Worm (Caenorhabditis elegans): ENCODE measurements around the gene col-171.

col-171 gene

DNA sequence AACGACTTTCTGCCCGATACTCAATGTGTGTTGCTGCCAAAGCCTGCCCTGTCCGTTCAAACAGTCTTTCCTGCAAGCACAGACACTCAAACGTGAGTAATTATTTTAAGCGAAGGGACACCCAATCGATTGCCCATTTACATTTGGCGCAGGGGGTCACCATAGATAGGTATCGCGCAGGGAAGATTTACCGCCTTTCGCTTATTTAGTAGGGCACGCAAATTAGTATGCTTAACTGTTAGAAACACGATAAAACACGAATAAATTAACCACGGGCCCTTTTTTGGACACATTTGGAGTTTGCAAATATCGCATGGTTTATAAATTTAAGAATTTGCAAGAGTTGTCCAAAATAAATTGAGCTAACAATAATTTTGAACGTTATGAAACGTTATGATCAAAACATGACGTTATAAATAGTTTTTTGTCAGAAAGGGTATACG is 37.7 kb upstream of the col-171 start (continued):
- peak; percentile 100 for TF ChIP-seq nhr-47 (tag; optimal IDR thresholded peaks at IDR 0.05)
- TF ChIP-seq unc-30 (tag; optimal IDR thresholded peaks at IDR 0.05): peak; percentile 96
- peak; percentile 61 for TF ChIP-seq F16B12.6 (tag; optimal IDR thresholded peaks at IDR 0.05)
- peak; percentile 96 for TF ChIP-seq pax-3 (tag; optimal IDR thresholded peaks at IDR 0.05)
- peak; percentile 98 for TF ChIP-seq mab-9 (GFP tag; IDR thresholded peaks at IDR 0.05)
- TF ChIP-seq snu-23 (GFP tag; optimal IDR thresholded peaks at IDR 0.05): peak; percentile 100
- TF ChIP-seq lin-39 (tag; optimal IDR thresholded peaks at IDR 0.05): peak; percentile 99
- peak; percentile 94 to 95 for TF ChIP-seq lsy-2 (tag; optimal IDR thresholded peaks at IDR 0.05)

DNA sequence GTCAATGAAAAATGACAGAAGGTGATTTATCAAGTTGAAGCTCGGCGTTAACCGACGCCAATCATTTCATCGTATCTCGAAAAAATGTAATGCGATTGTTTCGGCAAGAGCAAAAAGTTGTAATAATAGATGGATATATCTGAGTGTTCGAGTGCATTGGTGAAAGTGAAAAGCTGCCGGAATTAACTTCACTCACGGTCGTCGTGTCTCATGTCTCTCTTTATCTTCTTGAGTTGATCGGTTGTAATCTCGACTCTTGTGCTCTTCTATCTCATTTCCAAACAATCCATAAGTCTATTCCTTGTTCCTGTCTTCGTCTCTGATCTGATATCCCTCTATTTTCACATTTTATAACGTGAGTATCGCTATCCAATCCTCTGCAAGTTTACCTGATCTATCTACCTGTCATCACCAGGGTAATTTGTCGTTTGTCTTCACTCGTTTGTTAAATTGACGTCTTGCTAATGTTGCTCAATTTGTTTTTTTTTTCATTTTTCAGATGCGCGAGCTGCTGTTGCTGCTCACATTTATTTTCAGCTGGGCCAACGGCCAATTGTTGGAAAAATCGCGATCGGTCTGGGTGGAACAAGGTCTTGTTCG is 34.4 kb upstream of the col-171 start, which contains the start of gene cest-16:
Gene cest-16 (plus strand): TSS at position 302 of the 600 bp plus-strand sequence.
- TF ChIP-seq lin-15B (tag; optimal IDR thresholded peaks at IDR 0.05) (no peak), C34B4.2 (tag; optimal IDR thresholded peaks at IDR 0.05) (no peak), rnt-1 (tag; optimal IDR thresholded peaks at IDR 0.05) (peak; percentile 24), efl-1 (optimal IDR thresholded peaks at IDR 0.05) (no peak), efl-1 (GFP tag; optimal IDR thresholded peaks at IDR 0.05 in 1 of 2) (peak in 1 of 2 experiments; percentile 53), fkh-10 (GFP tag; optimal IDR thresholded peaks at IDR 0.05) (no peak), lin-14 (GFP tag; optimal IDR thresholded peaks at IDR 0.05) (peak; percentile 40), ztf-11 (tag; optimal IDR thresholded peaks at IDR 0.05) (no peak), nhr-77 (tag; optimal IDR thresholded peaks at IDR 0.05) (no peak)

DNA sequence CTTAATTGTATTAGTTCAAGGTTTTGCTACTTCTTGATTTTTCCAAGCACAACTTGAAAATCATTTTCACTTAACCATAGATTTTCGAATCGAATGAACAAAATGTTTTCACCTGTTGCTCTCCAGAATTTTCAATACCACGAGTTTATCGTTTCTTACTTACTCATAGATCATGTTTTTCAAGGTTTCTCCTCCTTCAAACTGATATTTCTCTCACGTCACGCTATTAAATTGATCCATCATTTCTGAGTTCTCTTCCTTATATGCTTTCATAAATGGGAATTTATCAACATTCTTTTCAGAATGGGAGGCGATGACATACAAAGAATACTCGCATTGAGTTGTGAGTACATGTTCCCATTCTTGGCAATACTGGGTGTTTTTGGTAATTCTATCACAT is 22.7 kb upstream of the col-171 start, which contains the start of gene npr-38:
Gene npr-38 (plus strand): TSS at position 301 of the 400 bp plus-strand sequence.
- TF ChIP-seq lir-3 (tag; optimal IDR thresholded peaks at IDR 0.05; ENCODE audit: poor library complexity): no peak
- no peak for TF ChIP-seq aha-1 (tag; optimal IDR thresholded peaks at IDR 0.05)
- TF ChIP-seq fkh-8 (tag; optimal IDR thresholded peaks at IDR 0.05): no peak
- TF ChIP-seq nhr-85 (tag): no peak
- TF ChIP-seq pag-3 (tag; optimal IDR thresholded peaks at IDR 0.05; ENCODE audit: borderline replicate concordance, insufficient read depth): no peak

DNA sequence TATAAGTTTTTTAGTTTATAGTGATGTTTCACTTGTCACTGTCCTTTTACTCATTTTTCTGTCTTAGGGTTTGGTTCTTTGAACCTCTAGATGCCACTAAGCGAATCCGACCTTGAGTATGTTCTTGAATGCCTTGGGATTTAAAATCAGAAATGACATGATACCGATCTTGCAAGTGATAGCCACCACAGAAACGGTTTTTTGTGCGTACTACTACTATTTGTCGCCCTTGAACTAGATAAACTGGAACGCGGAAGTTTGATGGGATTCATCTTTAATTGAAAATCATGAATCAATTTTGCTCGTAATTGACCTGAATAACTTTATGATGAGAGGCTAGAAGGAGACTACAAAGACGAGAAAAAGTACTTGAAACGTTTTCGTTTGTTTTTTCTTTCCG is 15.3 kb upstream of the col-171 start:
- TF ChIP-seq grh-1 (GFP tag; IDR thresholded peaks at IDR 0.05): 0 out of 2 replicates have a peak, but pooled peaks have one; percentile 12
- TF ChIP-seq ceh-63 (GFP tag; optimal IDR thresholded peaks at IDR 0.05): no peak
- TF ChIP-seq efl-1 (optimal IDR thresholded peaks at IDR 0.05): no peak
- TF ChIP-seq efl-1 (GFP tag; optimal IDR thresholded peaks at IDR 0.05 in 1 of 2): no peak
- no peak for TF ChIP-seq ztf-4 (tag; optimal IDR thresholded peaks at IDR 0.05)
- TF ChIP-seq isw-1 (GFP tag; IDR thresholded peaks at IDR 0.05): no peak
- TF ChIP-seq lin-14 (GFP tag; optimal IDR thresholded peaks at IDR 0.05): peak; percentile 31
- TF ChIP-seq nhr-85 (tag): peak; percentile 84
- no peak for TF ChIP-seq hlh-17 (GFP tag; optimal IDR thresholded peaks at IDR 0.05; ENCODE audit: borderline replicate concordance)
- peak; percentile 1 for TF ChIP-seq tbx-2 (tag; optimal IDR thresholded peaks at IDR 0.05)
- no peak for TF ChIP-seq zip-4 (GFP tag; optimal IDR thresholded peaks at IDR 0.05)
- TF ChIP-seq nhr-237 (tag; optimal IDR thresholded peaks at IDR 0.05): no peak
- peak; percentile 6 for TF ChIP-seq mep-1 (tag; optimal IDR thresholded peaks at IDR 0.05)

DNA sequence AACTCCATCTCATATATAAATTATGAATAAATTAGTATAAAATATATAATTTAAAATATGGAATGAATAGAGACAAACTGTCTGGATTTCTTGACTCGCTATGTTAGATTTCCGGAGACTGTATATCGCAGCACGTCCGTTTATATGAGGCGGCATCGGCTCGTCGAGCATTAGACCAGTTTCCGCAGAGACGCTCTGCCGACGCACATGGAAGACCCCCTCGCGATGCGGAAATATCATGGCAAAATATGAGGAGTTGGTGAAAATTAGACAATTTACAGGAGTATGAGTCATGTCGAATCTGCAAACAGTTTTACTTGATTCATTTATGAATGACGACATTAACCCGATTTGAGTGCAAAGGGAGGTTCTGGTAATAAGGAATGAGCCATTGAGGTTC is 14.6 kb upstream of the col-171 start, which contains the start of gene chtb-3:
Gene chtb-3 (minus strand): TSS at position 101 of the 400 bp plus-strand sequence.
- TF ChIP-seq tlp-1 (tag; optimal IDR thresholded peaks at IDR 0.05) (no peak), pqm-1 (tag; optimal IDR thresholded peaks at IDR 0.05) (no peak), alr-1 (tag; optimal IDR thresholded peaks at IDR 0.05; ENCODE audit: borderline replicate concordance) (no peak), lin-15B (tag; optimal IDR thresholded peaks at IDR 0.05) (no peak), C16A3.4 (tag; optimal IDR thresholded peaks at IDR 0.05) (no peak), nhr-237 (tag; optimal IDR thresholded peaks at IDR 0.05) (no peak)
